Worm (Caenorhabditis elegans) whole organism, L3 larva: ENCODE results near the gene tmed-4.
"Not testable (repeated sequence)": the region's sequence is repeated elsewhere in the genome, so short reads cannot be mapped to it uniquely, and the experiment has no call there.

Experiments
- R02D3.7 ChIP-seq: fragments of 150-350 bp; optimal IDR thresholded peaks from 2 replicates; lab custom pipeline; 2014; ENCODE audit warnings: missing biosample characterization, missing genetic modification characterization
- ZK546.5 ChIP-seq: sonication (generic microtip); optimal IDR thresholded peaks from 2 replicates; lab custom pipeline; 2017; ENCODE audit warnings: missing biosample characterization, missing genetic modification characterization
- ama-1 ChIP-seq: fragments of 150-350 bp; optimal IDR thresholded peaks from 2 replicates; lab custom pipeline; 2018
- ceh-16 ChIP-seq: sonication (generic microtip); optimal IDR thresholded peaks from 2 replicates; lab custom pipeline; 2017; ENCODE audit warnings: missing biosample characterization, missing genetic modification characterization
- ceh-28 ChIP-seq: fragments of 150-350 bp; optimal IDR thresholded peaks from 2 replicates; lab custom pipeline; 2014; ENCODE audit warnings: missing biosample characterization, missing genetic modification reagents, missing genetic modification characterization
- ceh-82 ChIP-seq: fragments of 150-350 bp; optimal IDR thresholded peaks from 2 replicates; lab custom pipeline; 2014; ENCODE audit warnings: missing biosample characterization, missing genetic modification characterization
- daf-12 ChIP-seq: fragments of 150-350 bp; optimal IDR thresholded peaks from 2 replicates; lab custom pipeline; 2014; ENCODE audit warnings: missing biosample characterization, missing genetic modification reagents, missing genetic modification characterization
- egl-27 ChIP-seq: sonication (generic microtip); optimal IDR thresholded peaks from 4 replicates; lab custom pipeline; 2017; ENCODE audit warnings: missing biosample characterization, missing genetic modification reagents, missing genetic modification characterization
- egl-5 ChIP-seq: fragments of 150-350 bp; optimal IDR thresholded peaks from 2 replicates; lab custom pipeline; 2017; ENCODE audit warnings: missing biosample characterization, missing genetic modification reagents, missing genetic modification characterization, inconsistent platforms
- elt-1 ChIP-seq: fragments of 150-350 bp; optimal IDR thresholded peaks from 2 replicates; lab custom pipeline; 2014; ENCODE audit warnings: missing biosample characterization, missing genetic modification characterization
- elt-2 ChIP-seq: sonication (generic microtip); optimal IDR thresholded peaks from 2 replicates; lab custom pipeline; 2016; ENCODE audit warnings: missing genetic modification reagents, mild to moderate bottlenecking, missing genetic modification characterization, missing compliant biosample characterization
- eor-1 ChIP-seq, 2 experiments: fragments of 150-350 bp; optimal IDR thresholded peaks; 2 replicates each; lab custom pipeline; 2014 to 2018; ENCODE audit warnings: missing biosample characterization in 2 of 2, missing genetic modification characterization in 2 of 2
- fkh-10 ChIP-seq: sonication (generic microtip); optimal IDR thresholded peaks from 2 replicates; lab custom pipeline; 2017; ENCODE audit warnings: missing biosample characterization, missing genetic modification reagents, missing genetic modification characterization
- fkh-2 ChIP-seq: fragments of 150-350 bp; optimal IDR thresholded peaks from 2 replicates; lab custom pipeline; 2014; ENCODE audit warnings: missing biosample characterization, missing genetic modification reagents, missing genetic modification characterization
- fos-1 ChIP-seq: fragments of 150-350 bp; optimal IDR thresholded peaks from 2 replicates; lab custom pipeline; 2014; ENCODE audit warnings: missing biosample characterization, missing genetic modification characterization
- hmg-11 ChIP-seq: sonication (generic microtip); optimal IDR thresholded peaks from 2 replicates; lab custom pipeline; 2016; ENCODE audit warnings: missing genetic modification characterization, missing compliant biosample characterization
- jun-1 ChIP-seq: fragments of 150-350 bp; optimal IDR thresholded peaks from 2 replicates; lab custom pipeline; 2014; ENCODE audit warnings: missing biosample characterization, missing genetic modification reagents, missing genetic modification characterization
- lin-15B ChIP-seq: fragments of 150-350 bp; optimal IDR thresholded peaks from 2 replicates; lab custom pipeline; 2014; ENCODE audit warnings: missing biosample characterization, missing genetic modification characterization
- lin-39 ChIP-seq: fragments of 150-350 bp; optimal IDR thresholded peaks from 2 replicates; lab custom pipeline; 2018; ENCODE audit warnings: missing biosample characterization, missing genetic modification reagents, missing genetic modification characterization
- mdl-1 ChIP-seq: fragments of 150-350 bp; optimal IDR thresholded peaks from 2 replicates; lab custom pipeline; 2014; ENCODE audit warnings: missing biosample characterization, missing genetic modification characterization
- mml-1 ChIP-seq: fragments of 150-350 bp; sonication (generic microtip); optimal IDR thresholded peaks from 3 replicates; lab custom pipeline; 2014; ENCODE audit warnings: missing biosample characterization, missing genetic modification characterization
- nfya-1 ChIP-seq: sonication (generic microtip); optimal IDR thresholded peaks from 2 replicates; lab custom pipeline; 2017; ENCODE audit warnings: missing genetic modification characterization, mild to moderate bottlenecking, missing compliant biosample characterization, antibody characterized with exemption, moderate library complexity; ENCODE audit not compliant: insufficient read depth
- nhr-12 ChIP-seq: fragments of 150-350 bp; optimal IDR thresholded peaks from 2 replicates; lab custom pipeline; 2014; ENCODE audit warnings: missing biosample characterization, missing genetic modification characterization
- nhr-237 ChIP-seq: fragments of 150-350 bp; optimal IDR thresholded peaks from 2 replicates; lab custom pipeline; 2014; ENCODE audit warnings: missing biosample characterization, missing genetic modification characterization
- nhr-28 ChIP-seq: fragments of 150-350 bp; optimal IDR thresholded peaks from 2 replicates; lab custom pipeline; 2014; ENCODE audit warnings: missing biosample characterization, missing genetic modification characterization
- nhr-67 ChIP-seq: fragments of 150-350 bp; optimal IDR thresholded peaks from 2 replicates; lab custom pipeline; 2014; ENCODE audit warnings: missing biosample characterization, missing genetic modification characterization
- nhr-76 ChIP-seq: fragments of 150-350 bp; sonication (generic microtip); optimal IDR thresholded peaks from 5 replicates; lab custom pipeline; 2014; ENCODE audit warnings: missing biosample characterization, missing genetic modification characterization
- nhr-77 ChIP-seq: fragments of 150-350 bp; optimal IDR thresholded peaks from 2 replicates; lab custom pipeline; 2014; ENCODE audit warnings: missing biosample characterization, missing genetic modification characterization
- pha-4 ChIP-seq: fragments of 150-350 bp; optimal IDR thresholded peaks from 2 replicates; lab custom pipeline; 2014; ENCODE audit warnings: missing biosample characterization, missing genetic modification reagents, missing genetic modification characterization
- pqm-1 ChIP-seq: fragments of 150-350 bp; optimal IDR thresholded peaks from 2 replicates; lab custom pipeline; 2017; ENCODE audit warnings: missing biosample characterization, missing genetic modification characterization, inconsistent platforms
- sea-2 ChIP-seq: fragments of 150-350 bp; sonication (generic microtip); optimal IDR thresholded peaks from 4 replicates; lab custom pipeline; 2014; ENCODE audit warnings: missing biosample characterization, missing genetic modification reagents, missing genetic modification characterization
- skn-1 ChIP-seq: fragments of 150-350 bp; optimal IDR thresholded peaks from 2 replicates; lab custom pipeline; 2014; ENCODE audit warnings: missing biosample characterization, missing genetic modification characterization
- unc-39 ChIP-seq: sonication (generic microtip); optimal IDR thresholded peaks from 4 replicates; lab custom pipeline; 2017; ENCODE audit warnings: missing biosample characterization, missing genetic modification characterization
- zag-1 ChIP-seq: fragments of 150-350 bp; optimal IDR thresholded peaks from 2 replicates; lab custom pipeline; 2014; ENCODE audit warnings: missing biosample characterization, missing genetic modification characterization
- ztf-4 ChIP-seq: fragments of 150-350 bp; optimal IDR thresholded peaks from 2 replicates; lab custom pipeline; 2014; ENCODE audit warnings: missing biosample characterization, missing genetic modification characterization

The tmed-4 gene

ce11 chrV:19948993-19949392 lies at the start of gene tmed-4:
TSS of gene tmed-4 (minus strand) at chrV:19949093.
- not testable (repeated sequence) for TF ChIP-seq jun-1 (tag; lab: Kevin White, UChicago); nhr-77 (tag; lab: Kevin White, UChicago); fkh-10 (GFP tag; lab: Kevin White, UChicago)

- TF ChIP-seq ztf-4 (tag; lab: Kevin White, UChicago) (no peak), fos-1 (tag; lab: Kevin White, UChicago) (no peak), ceh-28 (tag; lab: Kevin White, UChicago) (peak; percentile 78), ama-1 (lab: Kevin White, UChicago) (no peak), hmg-11 (no peak)
- TF ChIP-seq, all 47 proteins: peak for 1
Measured at ce11 chrV:19998203-19998836, 49.4 kb upstream of the tmed-4 start.

- no peak for TF ChIP-seq pha-4
- no peak for TF ChIP-seq sea-2 (GFP tag; lab: Kevin White, UChicago)
- TF ChIP-seq lin-15B (tag; lab: Kevin White, UChicago) = no peak
- no peak for TF ChIP-seq elt-1 (tag; lab: Kevin White, UChicago)
- no peak for TF ChIP-seq ceh-16 (tag; lab: Kevin White, UChicago)
- no peak for TF ChIP-seq hmg-11
- TF ChIP-seq nfya-1 (tag; lab: Kevin White, UChicago) = no peak
- no peak for TF ChIP-seq nhr-237 (tag; lab: Kevin White, UChicago)
- TF ChIP-seq nhr-77 (tag; lab: Kevin White, UChicago) = no peak
- TF ChIP-seq skn-1 (tag; lab: Kevin White, UChicago) = no peak
- no peak for TF ChIP-seq fkh-2 (tag; lab: Kevin White, UChicago)
- TF ChIP-seq nhr-12 = no peak
- TF ChIP-seq ama-1 (lab: Kevin White, UChicago) = no peak
- no peak for TF ChIP-seq lin-39 (tag; lab: Kevin White, UChicago)
- no peak for TF ChIP-seq fkh-10 (GFP tag; lab: Kevin White, UChicago)
- TF ChIP-seq jun-1 (tag; lab: Kevin White, UChicago) = no peak
- no peak for TF ChIP-seq nhr-76 (tag; lab: Kevin White, UChicago)
- TF ChIP-seq nhr-67 (tag; lab: Kevin White, UChicago) = no peak
Measured at ce11 chrV:19997481-19997880, 48.6 kb upstream of the tmed-4 start.

ce11 chrV:19994665-19995064 lies 45.8 kb upstream of the tmed-4 start:
- TF ChIP-seq nhr-76 (tag; lab: Kevin White, UChicago) (no peak), mdl-1 (tag; lab: Kevin White, UChicago) (no peak), ZK546.5 (tag; lab: Kevin White, UChicago) (no peak), nhr-77 (tag; lab: Kevin White, UChicago) (no peak), pqm-1 (peak; percentile 12), ceh-82 (no peak), fkh-10 (GFP tag; lab: Kevin White, UChicago) (no peak), egl-5 (tag; lab: Kevin White, UChicago) (no peak), elt-2 (tag; lab: Kevin White, UChicago) (peak; percentile 64), R02D3.7 (no peak), jun-1 (tag; lab: Kevin White, UChicago) (no peak), unc-39 (tag; lab: Kevin White, UChicago) (no peak), ceh-16 (tag; lab: Kevin White, UChicago) (no peak), fos-1 (tag; lab: Kevin White, UChicago) (no peak), egl-27 (tag; lab: Kevin White, UChicago) (no peak), zag-1 (tag; lab: Kevin White, UChicago) (no peak), nfya-1 (tag; lab: Kevin White, UChicago) (no peak)

- no peak for TF ChIP-seq skn-1 (tag; lab: Kevin White, UChicago)
- no peak for TF ChIP-seq mml-1 (tag; lab: Kevin White, UChicago)
- no peak for TF ChIP-seq daf-12 (tag; lab: Kevin White, UChicago)
- no peak for TF ChIP-seq lin-15B (tag; lab: Kevin White, UChicago)
- TF ChIP-seq fkh-2 (tag; lab: Kevin White, UChicago) = no peak
- no peak for TF ChIP-seq eor-1 (tag; optimal IDR thresholded peaks at IDR 0.05; lab: Kevin White, UChicago)
- TF ChIP-seq nhr-28 (tag; lab: Kevin White, UChicago) = no peak
- no peak for TF ChIP-seq elt-2 (tag; lab: Kevin White, UChicago)
Measured at ce11 chrV:19994093-19994492, 45.2 kb upstream of the tmed-4 start, which contains the start of gene Y60A3A.25. TSS of gene Y60A3A.25 (minus strand) at chrV:19994193.
